Worm (Caenorhabditis elegans) whole organism, L4 larva: ENCODE data around the gene tag-307.
A peak's percentile ranks its signal among the peaks of the same experiment; 100 is the strongest.

Experiments used
- F26F4.8 ChIP-seq: fragments of 200-800 bp; sonication (Bioruptor generic); conservative IDR thresholded peaks from 2 replicates; pipeline ENCODE4 v1.3.6; 2022; ENCODE audit warnings: missing genetic modification characterization, missing compliant biosample characterization
- F37D6.2 ChIP-seq: sonication (generic microtip); optimal IDR thresholded peaks from 2 replicates; lab custom pipeline; 2016; ENCODE audit warnings: mild to moderate bottlenecking, missing genetic modification characterization, missing compliant biosample characterization
- T26A8.4 ChIP-seq: fragments of 200-800 bp; sonication (Bioruptor generic); IDR thresholded peaks from 2 replicates; pipeline ENCODE4 v1.3.6; 2022; ENCODE audit warnings: missing genetic modification characterization, missing compliant biosample characterization
- Y48G9A.11 ChIP-seq: fragments of 200-800 bp; sonication (Bioruptor generic); IDR thresholded peaks from 2 replicates; pipeline ENCODE4 v1.3.6; 2022; ENCODE audit warnings: missing genetic modification reagents, missing genetic modification characterization, missing compliant biosample characterization
- arid-1 ChIP-seq: fragments of 200-800 bp; sonication (Bioruptor generic); conservative IDR thresholded peaks from 2 replicates; pipeline ENCODE4 v1.3.6; 2022; ENCODE audit warnings: missing genetic modification reagents, missing genetic modification characterization, missing compliant biosample characterization
- ceh-20 ChIP-seq: fragments of 200-800 bp; sonication (Bioruptor generic); IDR thresholded peaks from 2 replicates; pipeline ENCODE4 v1.3.6; 2022; ENCODE audit warnings: missing genetic modification reagents, missing genetic modification characterization, missing compliant biosample characterization
- ceh-32 ChIP-seq: sonication (generic microtip); optimal IDR thresholded peaks from 2 replicates; lab custom pipeline; 2016; ENCODE audit warnings: mild to moderate bottlenecking, missing genetic modification characterization, missing compliant biosample characterization; ENCODE audit not compliant: poor library complexity
- ceh-44 ChIP-seq: fragments of 200-800 bp; sonication (Bioruptor generic); IDR thresholded peaks from 2 replicates; pipeline ENCODE4 v1.3.6; 2022; ENCODE audit warnings: missing genetic modification reagents, missing genetic modification characterization, missing compliant biosample characterization
- ces-1 ChIP-seq: fragments of 150-350 bp; sonication (generic microtip); optimal IDR thresholded peaks from 4 replicates; lab custom pipeline; 2014; ENCODE audit warnings: missing biosample characterization, missing genetic modification reagents, missing genetic modification characterization
- daf-12 ChIP-seq: fragments of 150-350 bp; optimal IDR thresholded peaks from 2 replicates; lab custom pipeline; 2014; ENCODE audit warnings: missing biosample characterization, missing genetic modification reagents, missing genetic modification characterization
- daf-16 ChIP-seq, 3 experiments: sonication (generic microtip); optimal IDR thresholded peaks; 2 replicates each; lab custom pipeline; 2016 to 2017; ENCODE audit warnings: missing genetic modification characterization in 3 of 3, missing genetic modification reagents in 3 of 3, mild to moderate bottlenecking in 2 of 3, missing compliant biosample characterization in 2 of 3, missing biosample characterization in 1 of 3, moderate library complexity in 1 of 3
- daf-19 ChIP-seq: fragments of 200-800 bp; sonication (Bioruptor generic); conservative IDR thresholded peaks from 2 replicates; pipeline ENCODE4 v1.3.6; 2022; ENCODE audit warnings: missing genetic modification characterization, missing compliant biosample characterization
- daf-8 ChIP-seq: fragments of 200-800 bp; sonication (Bioruptor generic); IDR thresholded peaks from 2 replicates; pipeline ENCODE4 v1.3.6; 2022; ENCODE audit warnings: missing genetic modification characterization, missing compliant biosample characterization
- dmd-6 ChIP-seq: fragments of 200-800 bp; sonication (Bioruptor generic); IDR thresholded peaks from 2 replicates; pipeline ENCODE4 v1.3.6; 2022; ENCODE audit warnings: missing genetic modification reagents, missing genetic modification characterization, missing compliant biosample characterization
- dmd-8 ChIP-seq: fragments of 200-800 bp; sonication (Bioruptor generic); IDR thresholded peaks from 2 replicates; pipeline ENCODE4 v1.3.6; 2022; ENCODE audit warnings: missing genetic modification characterization, missing compliant biosample characterization
- dpl-1 ChIP-seq: fragments of 150-350 bp; optimal IDR thresholded peaks from 2 replicates; lab custom pipeline; 2014; ENCODE audit warnings: missing biosample characterization, missing genetic modification reagents, missing genetic modification characterization
- duxl-1 ChIP-seq: sonication (generic microtip); optimal IDR thresholded peaks from 2 replicates; lab custom pipeline; 2016; ENCODE audit warnings: mild to moderate bottlenecking, missing genetic modification characterization, moderate library complexity, missing compliant biosample characterization; ENCODE audit not compliant: poor library complexity
- egl-43 ChIP-seq: fragments of 200-800 bp; sonication (Bioruptor generic); IDR thresholded peaks from 2 replicates; pipeline ENCODE4 v1.3.6; 2022; ENCODE audit warnings: missing genetic modification reagents, missing genetic modification characterization, missing compliant biosample characterization
- fkh-10 ChIP-seq: fragments of 150-350 bp; optimal IDR thresholded peaks from 2 replicates; lab custom pipeline; 2014; ENCODE audit warnings: missing biosample characterization, missing genetic modification reagents, missing genetic modification characterization
- hif-1 ChIP-seq, 2 experiments: sonication (generic microtip); optimal IDR thresholded peaks; 2 replicates each; lab custom pipeline; 2016 to 2017; ENCODE audit warnings: missing compliant biosample characterization in 2 of 2, missing genetic modification characterization in 2 of 2, missing genetic modification reagents in 2 of 2, missing genotype in 2 of 2, mild to moderate bottlenecking in 1 of 2
- hlh-30 ChIP-seq: sonication (generic microtip); optimal IDR thresholded peaks from 2 replicates; lab custom pipeline; 2017; ENCODE audit warnings: antibody characterized with exemption, mild to moderate bottlenecking, missing genetic modification characterization, missing compliant biosample characterization; ENCODE audit not compliant: insufficient read depth
- hmg-1.1 ChIP-seq: fragments of 200-800 bp; sonication (Bioruptor generic); IDR thresholded peaks from 2 replicates; pipeline ENCODE4 v1.3.6; 2022; ENCODE audit warnings: missing genetic modification reagents, missing genetic modification characterization, missing compliant biosample characterization
- lin-1 ChIP-seq: fragments of 200-800 bp; sonication (Bioruptor generic); IDR thresholded peaks from 2 replicates; pipeline ENCODE4 v1.3.6; 2022; ENCODE audit warnings: missing genetic modification reagents, missing genetic modification characterization, missing compliant biosample characterization
- lin-15B ChIP-seq: fragments of 150-350 bp; sonication (generic microtip); optimal IDR thresholded peaks from 3 replicates; lab custom pipeline; 2014; ENCODE audit warnings: missing biosample characterization, missing genetic modification characterization
- lin-38 ChIP-seq: fragments of 200-800 bp; sonication (Bioruptor generic); IDR thresholded peaks from 2 replicates; pipeline ENCODE4 v1.3.6; 2022; ENCODE audit warnings: missing genetic modification reagents, missing genetic modification characterization, missing compliant biosample characterization
- lin-39 ChIP-seq: fragments of 150-350 bp; optimal IDR thresholded peaks from 2 replicates; lab custom pipeline; 2014; ENCODE audit warnings: missing biosample characterization, missing genetic modification reagents, missing genetic modification characterization
- lir-3 ChIP-seq: sonication (generic microtip); optimal IDR thresholded peaks from 2 replicates; lab custom pipeline; 2016; ENCODE audit warnings: mild to moderate bottlenecking, missing genetic modification characterization, missing compliant biosample characterization
- lsy-2 ChIP-seq, 2 experiments: fragments of 150-350 bp in 1 of 2; sonication (generic microtip) in 1 of 2; optimal IDR thresholded peaks; 2 replicates each; lab custom pipeline; 2014 to 2017; ENCODE audit warnings: missing biosample characterization in 2 of 2, missing genetic modification characterization in 2 of 2
- mdl-1 ChIP-seq, 2 experiments: fragments of 150-350 bp in 1 of 2; sonication (generic microtip) in 1 of 2; optimal IDR thresholded peaks; 2 replicates each; lab custom pipeline; 2014 to 2017; ENCODE audit warnings: missing biosample characterization in 2 of 2, missing genetic modification characterization in 2 of 2
- mdt-29 ChIP-seq: fragments of 200-800 bp; sonication (Bioruptor generic); IDR thresholded peaks from 2 replicates; pipeline ENCODE4 v1.3.6; 2022; ENCODE audit warnings: missing genetic modification reagents, missing genetic modification characterization, missing compliant biosample characterization
- mes-2 ChIP-seq: sonication (generic microtip); optimal IDR thresholded peaks from 2 replicates; lab custom pipeline; 2016; ENCODE audit warnings: missing genotype, mild to moderate bottlenecking, missing genetic modification characterization, missing compliant biosample characterization; ENCODE audit not compliant: poor library complexity, severe bottlenecking
- nhr-10 ChIP-seq: fragments of 150-350 bp; optimal IDR thresholded peaks from 2 replicates; lab custom pipeline; 2014; ENCODE audit warnings: missing biosample characterization, missing genetic modification characterization
- nhr-102 ChIP-seq: sonication (generic microtip); optimal IDR thresholded peaks from 2 replicates; lab custom pipeline; 2016; ENCODE audit warnings: mild to moderate bottlenecking, missing genetic modification characterization, moderate library complexity, missing compliant biosample characterization
- nhr-111 ChIP-seq: fragments of 200-800 bp; sonication (Bioruptor generic); optimal IDR thresholded peaks from 2 replicates; lab custom pipeline; 2018; ENCODE audit warnings: mild to moderate bottlenecking, missing genetic modification characterization, missing compliant biosample characterization
- nhr-48 ChIP-seq: sonication (generic microtip); optimal IDR thresholded peaks from 2 replicates; lab custom pipeline; 2016; ENCODE audit warnings: mild to moderate bottlenecking, missing genetic modification characterization, missing compliant biosample characterization
- nhr-76 ChIP-seq: fragments of 150-350 bp; optimal IDR thresholded peaks from 2 replicates; lab custom pipeline; 2014; ENCODE audit warnings: missing biosample characterization, missing genetic modification characterization
- php-3 ChIP-seq: fragments of 200-800 bp; sonication (Bioruptor generic); IDR thresholded peaks from 2 replicates; pipeline ENCODE4 v1.3.6; 2022; ENCODE audit warnings: missing genetic modification reagents, missing genetic modification characterization, missing compliant biosample characterization
- snpc-1.2 ChIP-seq: fragments of 200-800 bp; sonication (Bioruptor generic); IDR thresholded peaks from 2 replicates; pipeline ENCODE4 v1.3.6; 2022; ENCODE audit warnings: missing genetic modification reagents, missing genetic modification characterization, missing compliant biosample characterization
- snpc-4 ChIP-seq: fragments of 150-350 bp; optimal IDR thresholded peaks from 2 replicates; lab custom pipeline; 2014; ENCODE audit warnings: missing biosample characterization, missing genetic modification characterization
- spr-1 ChIP-seq: sonication (generic microtip); optimal IDR thresholded peaks from 2 replicates; lab custom pipeline; 2016; ENCODE audit warnings: mild to moderate bottlenecking, missing genetic modification characterization, missing compliant biosample characterization
- unc-39 ChIP-seq: sonication (generic microtip); optimal IDR thresholded peaks from 2 replicates; lab custom pipeline; 2017; ENCODE audit warnings: missing biosample characterization, missing genetic modification characterization
- unc-62 ChIP-seq, 3 experiments: fragments of 150-350 bp in 1 of 3; sonication (generic microtip); optimal IDR thresholded peaks in 2 of 3; peaks in 1 of 3; 1 replicate in 1 of 3; 2 replicates in 2 of 3; lab custom pipeline; 2014 to 2017; ENCODE audit warnings: missing biosample characterization in 3 of 3, missing genetic modification characterization in 3 of 3, missing genetic modification reagents in 3 of 3, missing genotype in 1 of 3
- zag-1 ChIP-seq: fragments of 150-350 bp; optimal IDR thresholded peaks from 2 replicates; lab custom pipeline; 2014; ENCODE audit warnings: missing biosample characterization, missing genetic modification characterization
- zip-11 ChIP-seq: fragments of 200-800 bp; sonication (Bioruptor generic); IDR thresholded peaks from 2 replicates; pipeline ENCODE4 v1.3.6; 2022; ENCODE audit warnings: missing genetic modification characterization, missing compliant biosample characterization
- ztf-11 ChIP-seq: fragments of 150-350 bp; optimal IDR thresholded peaks from 2 replicates; lab custom pipeline; 2014; ENCODE audit warnings: missing biosample characterization, missing genetic modification characterization
- ztf-7 ChIP-seq: fragments of 150-350 bp; optimal IDR thresholded peaks from 2 replicates; lab custom pipeline; 2014; ENCODE audit warnings: missing biosample characterization, missing genetic modification characterization

Gene tag-307

ce11 chrIII:7892333-7892732, 35.3 kb upstream of the tag-307 start:
- peak in 1 of 2 experiments; percentile 79 for TF ChIP-seq unc-62 (GFP tag; optimal IDR thresholded peaks at IDR 0.05 in 1 of 2; lab: Kevin White, UChicago)
- no peak for TF ChIP-seq unc-62 (tag; optimal IDR thresholded peaks at IDR 0.05; lab: Kevin White, UChicago)
- TF ChIP-seq php-3 (GFP tag; lab: Robert Waterston, UW) = no peak
- no peak for TF ChIP-seq mes-2
- no peak for TF ChIP-seq nhr-102 (tag; lab: Kevin White, UChicago)
- peak; percentile 12 for TF ChIP-seq hlh-30 (tag; lab: Kevin White, UChicago)

DNA sequence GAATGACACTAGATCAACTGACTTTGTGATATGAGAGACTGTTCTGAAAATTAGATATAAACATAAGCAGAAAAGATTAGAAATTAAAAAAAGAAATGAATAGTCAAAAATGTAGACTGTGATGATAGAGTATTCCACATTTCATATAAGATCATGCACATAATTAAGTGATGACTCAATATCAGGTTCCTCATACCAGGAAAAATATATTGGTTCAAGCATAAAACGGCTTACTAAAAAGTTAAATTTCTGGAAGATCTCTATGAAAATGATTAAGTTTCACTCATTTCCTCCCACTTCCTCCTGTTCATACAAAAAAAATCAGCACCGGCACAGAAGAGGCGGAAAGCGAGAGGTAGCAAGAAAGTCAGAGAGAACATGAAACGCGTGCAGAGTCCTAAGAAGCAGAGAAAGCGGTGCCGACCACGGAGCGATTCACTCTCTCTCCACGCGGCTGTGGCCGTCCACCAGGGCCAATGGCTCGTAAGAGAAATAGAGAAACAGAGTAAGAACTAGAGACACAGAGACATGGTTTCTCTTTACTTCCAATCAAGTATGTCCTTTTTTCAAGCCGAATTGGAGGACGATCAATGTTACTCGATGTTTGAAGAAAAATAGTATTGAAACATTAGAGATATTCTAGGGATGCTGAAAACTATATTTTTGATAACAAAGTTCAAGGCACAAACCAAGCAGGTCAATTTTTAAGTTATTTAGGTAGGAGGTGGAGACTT, 34.7 kb upstream of the tag-307 start, which contains the start of the genes ZK688.5 and fahd-1:
Gene ZK688.5, minus strand, starts transcription at position 51 of the 734 bp plus-strand sequence.
Gene fahd-1, plus strand, starts transcription at position 684 of the 734 bp plus-strand sequence.
- peak; percentile 31 for TF ChIP-seq nhr-48
- no peak for TF ChIP-seq dmd-8 (GFP tag; lab: Robert Waterston, UW)
- no peak for TF ChIP-seq snpc-4 (tag; lab: Kevin White, UChicago)
- peak; percentile 18; the same call in 1 of the 2 replicates for TF ChIP-seq T26A8.4 (GFP tag; lab: Robert Waterston, UW)
- TF ChIP-seq zip-11 (GFP tag; lab: Robert Waterston, UW) = no peak
- TF ChIP-seq ceh-32 (tag; lab: Kevin White, UChicago) = no peak
- no peak for TF ChIP-seq snpc-1.2 (GFP tag; lab: Robert Waterston, UW)
- no peak for TF ChIP-seq nhr-76 (tag; lab: Kevin White, UChicago)
- no peak for TF ChIP-seq daf-8
- peak; percentile 72 for TF ChIP-seq dmd-6 (GFP tag; lab: Robert Waterston, UW)
- TF ChIP-seq daf-12 (tag; lab: Kevin White, UChicago) = no peak
- TF ChIP-seq unc-62 (GFP tag; optimal IDR thresholded peaks at IDR 0.05 in 1 of 2; lab: Kevin White, UChicago) = no peak
- TF ChIP-seq unc-62 (tag; optimal IDR thresholded peaks at IDR 0.05; lab: Kevin White, UChicago) = no peak
- no peak for TF ChIP-seq unc-39 (tag; lab: Kevin White, UChicago)
- no peak for TF ChIP-seq mdt-29
- TF ChIP-seq lin-1 = peak; percentile 69
- no peak for TF ChIP-seq nhr-111 (GFP tag; lab: Kevin White, UChicago)
- TF ChIP-seq ztf-7 (tag; lab: Kevin White, UChicago) = no peak
- no peak for TF ChIP-seq egl-43 (GFP tag; lab: Robert Waterston, UW)
- TF ChIP-seq lir-3 (tag; lab: Kevin White, UChicago) = no peak
- no peak for TF ChIP-seq F26F4.8 (GFP tag; lab: Robert Waterston, UW)
- TF ChIP-seq nhr-102 (tag; lab: Kevin White, UChicago) = peak; percentile 21
- TF ChIP-seq ceh-44 (GFP tag; lab: Robert Waterston, UW) = no peak
- TF ChIP-seq fkh-10 = peak; percentile 48
- TF ChIP-seq daf-19 (GFP tag; lab: Robert Waterston, UW) = no peak
- no peak for TF ChIP-seq daf-16 (GFP tag; optimal IDR thresholded peaks at IDR 0.05; lab: Kevin White, UChicago)
- peak; percentile 58 for TF ChIP-seq daf-16 (tag; optimal IDR thresholded peaks at IDR 0.05; lab: Kevin White, UChicago)
- TF ChIP-seq lin-39 (tag; lab: Kevin White, UChicago) = no peak
- TF ChIP-seq F37D6.2 (tag; lab: Kevin White, UChicago) = no peak
- TF ChIP-seq lin-15B (tag; lab: Kevin White, UChicago) = no peak
- TF ChIP-seq lsy-2 (tag; optimal IDR thresholded peaks at IDR 0.05; lab: Kevin White, UChicago) = peak; percentile 23 to 67
- peak; percentile 45 for TF ChIP-seq nhr-10
- TF ChIP-seq ceh-20 (GFP tag; lab: Robert Waterston, UW) = 0 out of 2 replicates have a peak, but pooled peaks have one; percentile 46
- TF ChIP-seq dpl-1 (GFP tag; lab: Kevin White, UChicago) = peak; percentile 52
- TF ChIP-seq hif-1 (tag; optimal IDR thresholded peaks at IDR 0.05; lab: Kevin White, UChicago) = peak in 1 of 2 experiments; percentile 68
- no peak for TF ChIP-seq ztf-11 (tag; lab: Kevin White, UChicago)
- TF ChIP-seq lin-38 (GFP tag; lab: Robert Waterston, UW) = peak; percentile 55
- no peak for TF ChIP-seq ces-1 (GFP tag; lab: Kevin White, UChicago)
- TF ChIP-seq spr-1 = peak; percentile 22
- no peak for TF ChIP-seq duxl-1
- no peak for TF ChIP-seq Y48G9A.11 (GFP tag; lab: Robert Waterston, UW)
- TF ChIP-seq arid-1 = peak; percentile 47; the same call in 1 of the 2 replicates
- TF ChIP-seq zag-1 (tag; lab: Kevin White, UChicago) = no peak
- peak; percentile 92 for TF ChIP-seq hmg-1.1
- TF ChIP-seq mdl-1 (tag; optimal IDR thresholded peaks at IDR 0.05; lab: Kevin White, UChicago) = peak; percentile 68 to 94
